Worm (Caenorhabditis elegans) whole organism, mixed stage, embryonic: ENCODE data around the gene idpc-4.

Experiments used
- elt-1 ChIP-seq: sonication (generic microtip); optimal IDR thresholded peaks from 2 replicates; lab custom pipeline; 2017; ENCODE audit warnings: missing genetic modification characterization, mild to moderate bottlenecking, missing compliant biosample characterization, antibody characterized with exemption, moderate library complexity, borderline replicate concordance; ENCODE audit not compliant: insufficient read depth
- nhr-12 ChIP-seq: fragments of 150-350 bp; optimal IDR thresholded peaks from 2 replicates; lab custom pipeline; 2014; ENCODE audit warnings: missing biosample characterization, missing genetic modification characterization
- nhr-28 ChIP-seq: fragments of 150-350 bp; optimal IDR thresholded peaks from 2 replicates; lab custom pipeline; 2014; ENCODE audit warnings: missing biosample characterization, missing genetic modification characterization
- snpc-4 ChIP-seq: fragments of 150-350 bp; optimal IDR thresholded peaks from 2 replicates; lab custom pipeline; 2014; ENCODE audit warnings: missing biosample characterization, missing genetic modification characterization
- sptf-1 ChIP-seq: sonication (generic microtip); optimal IDR thresholded peaks from 2 replicates; lab custom pipeline; 2017; ENCODE audit warnings: mild to moderate bottlenecking, missing genetic modification characterization, moderate library complexity, missing compliant biosample characterization

DNA sequence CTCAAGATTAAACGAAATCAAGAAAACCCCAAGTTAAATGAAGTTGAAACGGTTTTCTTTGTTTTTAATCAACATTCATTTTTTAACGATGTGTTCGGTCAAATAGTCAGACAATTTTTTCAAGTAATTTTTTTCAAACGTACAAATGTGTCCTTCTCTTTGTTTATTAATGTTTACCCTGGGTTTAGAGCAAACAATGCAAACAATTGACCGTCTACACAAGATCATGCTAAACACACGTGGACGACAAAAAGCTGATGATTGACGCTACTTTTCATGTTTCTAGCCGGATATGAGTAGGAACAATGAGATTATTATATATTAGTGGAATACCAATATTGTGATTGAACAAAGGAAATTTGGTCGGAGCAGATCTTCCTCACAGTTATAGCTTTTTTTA, 3.8 kb upstream of the idpc-4 start:
- no peak for TF ChIP-seq sptf-1 (tag; lab: Kevin White, UChicago)
- no peak for TF ChIP-seq elt-1 (tag; lab: Kevin White, UChicago)
- no peak for TF ChIP-seq snpc-4
- TF ChIP-seq nhr-28 = no peak
- TF ChIP-seq nhr-12 (tag; lab: Kevin White, UChicago) = no peak
